Fruit fly (Drosophila melanogaster): Measurements from ENCODE around the gene CG14455.
A peak's percentile ranks its signal among the peaks of the same experiment; 100 is the strongest.

Gene CG14455

DNA sequence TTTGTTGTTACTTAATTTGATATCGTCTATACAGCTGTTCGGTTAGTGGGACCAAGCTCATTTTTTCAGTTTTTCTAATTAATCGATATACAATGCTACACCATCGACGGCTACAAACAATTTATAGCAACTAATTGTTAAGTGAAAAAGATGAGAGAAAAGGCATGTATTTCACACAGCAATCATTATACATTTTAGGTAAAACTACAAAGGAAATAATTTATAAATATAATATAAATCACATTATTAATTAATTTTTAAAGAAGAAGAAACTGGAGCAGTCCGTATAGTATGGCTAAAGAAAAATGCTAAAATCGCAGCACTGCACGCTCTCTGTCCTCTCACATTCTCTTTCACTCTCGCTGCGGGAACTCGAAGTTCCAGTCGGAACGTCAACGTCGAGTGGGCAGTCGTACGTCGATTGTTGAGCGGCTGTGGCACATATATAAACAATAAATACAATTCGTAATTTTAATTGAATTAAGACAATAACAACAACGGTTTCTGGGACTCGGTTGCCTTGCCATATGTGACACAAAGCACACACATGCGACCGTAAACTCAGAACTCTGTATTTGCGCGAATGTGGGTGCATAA lies 41.0 kb upstream of the CG14455 start, which contains the start of the genes CG14450 and CG11367 (continued):
- TF ChIP-seq ham (GFP tag; IDR thresholded peaks at IDR 0.05): no peak
- no peak for TF ChIP-seq Fer3 (tag; optimal IDR thresholded peaks at IDR 0.05)
- no peak for TF ChIP-seq sens-2 (GFP tag; IDR thresholded peaks at IDR 0.05)
- TF ChIP-seq sima (GFP tag; optimal IDR thresholded peaks at IDR 0.05): no peak
- TF ChIP-seq cato (GFP tag; optimal IDR thresholded peaks at IDR 0.05; ENCODE audit: borderline replicate concordance): no peak
- no peak for TF ChIP-seq NK7.1 (GFP tag; optimal IDR thresholded peaks at IDR 0.05)
- TF ChIP-seq CG4820 (GFP tag; optimal IDR thresholded peaks at IDR 0.05): no peak
- TF ChIP-seq vnd (GFP tag; IDR thresholded peaks at IDR 0.05; ENCODE audit: partially characterized antibody): peak; percentile 48; the same call in 1 of the 3 replicates
- TF ChIP-seq CG12071 (GFP tag; optimal IDR thresholded peaks at IDR 0.05): no peak
- no peak for TF ChIP-seq CG6175 (GFP tag; IDR thresholded peaks at IDR 0.05)
- peak; percentile 49 for TF ChIP-seq amos (GFP tag; IDR thresholded peaks at IDR 0.05; ENCODE audit: partially characterized antibody)
- TF ChIP-seq Mrtf (GFP tag; IDR thresholded peaks at IDR 0.05): no peak
- peak; percentile 5 for TF ChIP-seq CG9817 (tag; optimal IDR thresholded peaks at IDR 0.05)
- TF ChIP-seq CG4730 (GFP tag; IDR thresholded peaks at IDR 0.05): no peak
- TF ChIP-seq CG14014 (GFP tag; IDR thresholded peaks at IDR 0.05): no peak
- peak; percentile 10 for TF ChIP-seq CG2120 (GFP tag; optimal IDR thresholded peaks at IDR 0.05)
- TF ChIP-seq gfzf (GFP tag; optimal IDR thresholded peaks at IDR 0.05): peak; percentile 71
- no peak for TF ChIP-seq CG12942 (GFP tag; optimal IDR thresholded peaks at IDR 0.05)
- TF ChIP-seq Lhr (GFP tag; optimal IDR thresholded peaks at IDR 0.05): peak; percentile 8
- no peak for TF ChIP-seq fru (optimal IDR thresholded peaks at IDR 0.05)
- no peak for TF ChIP-seq CG7987 (GFP tag; optimal IDR thresholded peaks at IDR 0.05)
- TF ChIP-seq dpn (GFP tag; optimal IDR thresholded peaks at IDR 0.05): no peak
- peak; percentile 15 for TF ChIP-seq CG10431 (GFP tag; optimal IDR thresholded peaks at IDR 0.05)
- peak; percentile 57; the same call in 1 of the 3 replicates for TF ChIP-seq sr (GFP tag; IDR thresholded peaks at IDR 0.05)
- TF ChIP-seq zen (tag; optimal IDR thresholded peaks at IDR 0.05): peak; percentile 30
- TF ChIP-seq HmgZ (tag; optimal IDR thresholded peaks at IDR 0.05): peak; percentile 12
- no peak for TF ChIP-seq bbx (GFP tag; IDR thresholded peaks at IDR 0.05; ENCODE audit: partially characterized antibody)
- TF ChIP-seq CG4360 (GFP tag; IDR thresholded peaks at IDR 0.05): peak; percentile 27; the same call in 1 of the 2 replicates
- TF ChIP-seq Fer2 (tag; optimal IDR thresholded peaks at IDR 0.05): no peak
- no peak for TF ChIP-seq gsb-n (tag; optimal IDR thresholded peaks at IDR 0.05)
- TF ChIP-seq CG32767 (GFP tag; IDR thresholded peaks at IDR 0.05): no peak
- no peak for TF ChIP-seq CG11085 (GFP tag; IDR thresholded peaks at IDR 0.05)
- peak; percentile 8 for TF ChIP-seq CG10209 (GFP tag; optimal IDR thresholded peaks at IDR 0.05)
- TF ChIP-seq ken (GFP tag; IDR thresholded peaks at IDR 0.05): no peak
- TF ChIP-seq CG6854 (GFP tag; optimal IDR thresholded peaks at IDR 0.05): no peak
- TF ChIP-seq CG33213 (GFP tag; optimal IDR thresholded peaks at IDR 0.05): no peak
- no peak for TF ChIP-seq CG11093 (GFP tag; IDR thresholded peaks at IDR 0.05)
- TF ChIP-seq rib (GFP tag; IDR thresholded peaks at IDR 0.05): no peak
- no peak for TF ChIP-seq Eip74EF (GFP tag; optimal IDR thresholded peaks at IDR 0.05)
- TF ChIP-seq grn (GFP tag; optimal IDR thresholded peaks at IDR 0.05): peak; percentile 14
- peak; percentile 18; the same call in 1 of the 3 replicates for TF ChIP-seq CG34224 (GFP tag; IDR thresholded peaks at IDR 0.05; ENCODE audit: partially characterized antibody)
- TF ChIP-seq Ravus (GFP tag; IDR thresholded peaks at IDR 0.05): no peak
- TF ChIP-seq jumu (GFP tag; optimal IDR thresholded peaks at IDR 0.05): no peak
- peak; percentile 37 for TF ChIP-seq D19A (tag; optimal IDR thresholded peaks at IDR 0.05)
- no peak for TF ChIP-seq CG18764 (GFP tag; optimal IDR thresholded peaks at IDR 0.05)
- TF ChIP-seq CG10321 (GFP tag; IDR thresholded peaks at IDR 0.05): no peak
- no peak for TF ChIP-seq pita (GFP tag; optimal IDR thresholded peaks at IDR 0.05)
- TF ChIP-seq CG15011 (GFP tag; optimal IDR thresholded peaks at IDR 0.05): no peak
- TF ChIP-seq CG12299 (tag; optimal IDR thresholded peaks at IDR 0.05): peak; percentile 47
- TF ChIP-seq eve (GFP tag; optimal IDR thresholded peaks at IDR 0.05): no peak
- peak; percentile 7 for TF ChIP-seq CG11723 (GFP tag; optimal IDR thresholded peaks at IDR 0.05)
